Fruit fly (Drosophila melanogaster): ENCODE results near the gene HP6.
A peak's percentile ranks its signal among the peaks of the same experiment; 100 is the strongest.

- TF ChIP-seq dsx (GFP tag; optimal IDR thresholded peaks at IDR 0.05; ENCODE audit: poor library complexity, severe bottlenecking) (no peak), Met (GFP tag; optimal IDR thresholded peaks at IDR 0.05) (no peak), Hr39 (GFP tag; optimal IDR thresholded peaks at IDR 0.05) (no peak), Eip78C (GFP tag) (no peak), CG1621 (tag; optimal IDR thresholded peaks at IDR 0.05) (no peak), Eip75B (GFP tag; optimal IDR thresholded peaks at IDR 0.05) (no peak), CG32006 (GFP tag; optimal IDR thresholded peaks at IDR 0.05) (no peak), net (GFP tag; optimal IDR thresholded peaks at IDR 0.05) (no peak), Ets21C (GFP tag; optimal IDR thresholded peaks at IDR 0.05) (no peak), ss (GFP tag; optimal IDR thresholded peaks at IDR 0.05) (no peak), CG6163 (GFP tag; IDR thresholded peaks at IDR 0.05) (0 out of 3 replicates have a peak, but pooled peaks have one; percentile 8), spab (GFP tag; optimal IDR thresholded peaks at IDR 0.05) (no peak)
Observed at dm6 chr2L:4594828-4595406, 16.9 kb upstream of the HP6 start.

Data from whole organism, prepupa.